Worm (Caenorhabditis elegans): ENCODE measurements around the gene Y41C4A.21.
"Not testable (repeated sequence)": the region's sequence is repeated elsewhere in the genome, so short reads cannot be mapped to it uniquely, and the experiment has no call there.

The Y41C4A.21 gene

ce11 chrIII:11773581-11773980 lies 41.4 kb downstream of the Y41C4A.21 start, which contains the start of gene gbf-1:
Gene gbf-1, minus strand, starts transcription at chrIII:11773681.
- TF ChIP-seq nhr-12 (tag; optimal IDR thresholded peaks at IDR 0.05); gmeb-1 (tag; optimal IDR thresholded peaks at IDR 0.05); ama-1 (optimal IDR thresholded peaks at IDR 0.05): not testable (repeated sequence)

DNA sequence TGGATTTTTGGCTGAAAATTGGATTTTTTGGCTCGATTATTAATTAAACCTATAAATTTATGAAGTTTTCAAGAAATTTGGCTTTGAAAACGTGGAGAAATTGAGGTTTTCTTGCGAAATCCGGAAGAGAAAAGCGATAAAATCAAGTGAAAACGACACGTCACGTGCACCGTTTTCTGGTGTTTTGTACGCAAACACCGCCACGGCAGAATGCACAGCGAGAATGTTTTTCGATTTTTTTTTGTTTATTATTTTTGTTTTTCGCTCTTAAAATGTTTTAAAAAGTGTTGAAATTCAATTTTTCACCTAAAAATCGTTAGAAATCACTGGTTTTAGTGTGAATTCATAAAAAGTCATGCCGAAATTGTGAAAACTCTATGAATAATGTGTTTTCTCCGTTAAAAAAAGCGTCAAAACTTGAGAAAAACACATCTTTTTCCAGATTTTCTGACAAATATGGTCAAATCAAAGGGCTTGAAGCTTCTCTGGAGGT lies 42.4 kb downstream of the Y41C4A.21 start, which contains the start of gene immp-1:
immp-1 (plus strand) TSS at position 443 of the 493 bp plus-strand sequence.
- TF ChIP-seq aly-2 (tag; optimal IDR thresholded peaks at IDR 0.05) (no peak), nhr-25 (tag; optimal IDR thresholded peaks at IDR 0.05) (peak; percentile 27), C34F6.9 (tag; optimal IDR thresholded peaks at IDR 0.05) (peak; percentile 51), nhr-129 (tag; optimal IDR thresholded peaks at IDR 0.05) (peak; percentile 45), crh-2 (tag; optimal IDR thresholded peaks at IDR 0.05) (peak; percentile 92), lsy-2 (tag; optimal IDR thresholded peaks at IDR 0.05) (peak; percentile 3 to 70), sem-4 (tag; optimal IDR thresholded peaks at IDR 0.05) (peak; percentile 49), peb-1 (tag; optimal IDR thresholded peaks at IDR 0.05) (no peak), mbf-1 (tag; optimal IDR thresholded peaks at IDR 0.05) (no peak), nhr-11 (tag; optimal IDR thresholded peaks at IDR 0.05) (no peak), unc-55 (GFP tag; optimal IDR thresholded peaks at IDR 0.05) (peak; percentile 62), mdl-1 (tag; optimal IDR thresholded peaks at IDR 0.05) (peak in 1 of 2 experiments; percentile 42), gmeb-1 (tag; optimal IDR thresholded peaks at IDR 0.05) (peak; percentile 63), nhr-237 (tag; optimal IDR thresholded peaks at IDR 0.05) (no peak), fos-1 (tag; optimal IDR thresholded peaks at IDR 0.05) (peak; percentile 36), blmp-1 (tag; optimal IDR thresholded peaks at IDR 0.05; ENCODE audit: insufficient read depth) (peak; percentile 74)

ce11 chrIII:11777321-11777720 lies 45.2 kb downstream of the Y41C4A.21 start, which contains the start of gene mdt-21:
Gene mdt-21, plus strand, starts transcription at chrIII:11777621.
- TF ChIP-seq mdl-1 (tag; optimal IDR thresholded peaks at IDR 0.05) (no peak), ztf-4 (tag; optimal IDR thresholded peaks at IDR 0.05) (no peak), lin-39 (tag; optimal IDR thresholded peaks at IDR 0.05) (no peak), skn-1 (tag; optimal IDR thresholded peaks at IDR 0.05) (no peak), nhr-25 (tag; optimal IDR thresholded peaks at IDR 0.05) (no peak), blmp-1 (tag; optimal IDR thresholded peaks at IDR 0.05; ENCODE audit: insufficient read depth) (no peak), C34F6.9 (tag; optimal IDR thresholded peaks at IDR 0.05) (no peak), nhr-6 (tag; optimal IDR thresholded peaks at IDR 0.05) (no peak), F13H6.1 (tag; optimal IDR thresholded peaks at IDR 0.05) (no peak), zag-1 (tag; optimal IDR thresholded peaks at IDR 0.05) (no peak)

DNA sequence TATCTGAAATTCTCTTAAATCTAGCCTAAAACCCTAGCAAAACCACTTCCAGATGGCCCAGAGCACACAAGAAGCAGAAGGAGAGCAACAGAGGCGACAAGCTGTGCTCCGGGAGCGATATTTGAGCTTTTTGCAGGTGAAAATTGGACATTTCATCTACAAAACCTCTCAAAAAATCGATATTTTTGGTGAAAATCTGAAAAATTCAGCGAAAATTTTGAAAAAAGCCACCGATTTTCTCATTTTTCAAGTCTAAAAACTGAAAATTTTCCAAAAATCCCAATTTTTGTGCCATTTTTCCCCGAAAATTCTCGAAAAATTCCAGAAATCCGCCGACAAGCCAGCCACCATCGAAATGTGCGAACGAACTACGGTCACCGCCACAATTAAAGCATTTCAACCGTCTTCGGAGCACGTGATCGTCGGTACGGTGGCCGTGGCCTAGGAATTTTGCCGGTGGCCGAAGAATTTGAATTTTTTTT lies 48.1 kb downstream of the Y41C4A.21 start, which contains the start of gene C24H11.5:
C24H11.5 (plus strand) TSS at position 51 of the 482 bp plus-strand sequence.
- TF ChIP-seq unc-39 (tag; optimal IDR thresholded peaks at IDR 0.05) (no peak), R02D3.7 (tag; optimal IDR thresholded peaks at IDR 0.05) (no peak), mbf-1 (tag; optimal IDR thresholded peaks at IDR 0.05) (no peak)

- TF ChIP-seq nhr-6 (tag; optimal IDR thresholded peaks at IDR 0.05) (no peak), Y55F3AM.14 (GFP tag; optimal IDR thresholded peaks at IDR 0.05) (no peak)
Observed at ce11 chrIII:11781800-11782199, 49.6 kb downstream of the Y41C4A.21 start, which contains the start of gene srd-74. Gene srd-74, plus strand, starts transcription at chrIII:11782100.
